Fruit fly (Drosophila melanogaster): ENCODE measurements around the gene CG15387.
A peak's percentile ranks its signal among the peaks of the same experiment; 100 is the strongest.

The CG15387 gene

dm6 chr2L:2198613-2199432 is 27.3 kb downstream of the CG15387 start (continued):
- TF ChIP-seq CG17328 (GFP tag; IDR thresholded peaks at IDR 0.05) (no peak), Xbp1 (GFP tag; optimal IDR thresholded peaks at IDR 0.05) (peak; percentile 87), scrt (GFP tag; optimal IDR thresholded peaks at IDR 0.05) (peak; percentile 75), Med (GFP tag) (peak; percentile 98), Doc2 (GFP tag; IDR thresholded peaks at IDR 0.05) (no peak), mam (GFP tag; optimal IDR thresholded peaks at IDR 0.05) (peak; percentile 85), gro (GFP tag; optimal IDR thresholded peaks at IDR 0.05) (peak; percentile 80), ttk (GFP tag; IDR thresholded peaks at IDR 0.05) (no peak), CG7786 (GFP tag; optimal IDR thresholded peaks at IDR 0.05) (peak; percentile 85), BEAF-32 (GFP tag; optimal IDR thresholded peaks at IDR 0.05) (no peak), Lim3 (GFP tag; IDR thresholded peaks at IDR 0.05) (no peak), exex (tag; optimal IDR thresholded peaks at IDR 0.05) (peak; percentile 36), CG11504 (tag; optimal IDR thresholded peaks at IDR 0.05) (peak; percentile 91), CG13775 (GFP tag; optimal IDR thresholded peaks at IDR 0.05) (peak; percentile 77), Abd-B (GFP tag; optimal IDR thresholded peaks at IDR 0.05) (peak; percentile 80), Jarid2 (GFP tag; optimal IDR thresholded peaks at IDR 0.05) (peak; percentile 31), CG12659 (GFP tag; optimal IDR thresholded peaks at IDR 0.05) (peak; percentile 82), unc-4 (GFP tag; IDR thresholded peaks at IDR 0.05; ENCODE audit: partially characterized antibody) (no peak), jumu (GFP tag; optimal IDR thresholded peaks at IDR 0.05) (peak; percentile 90), Dad (GFP tag; optimal IDR thresholded peaks at IDR 0.05) (peak; percentile 90), CG7928 (GFP tag; optimal IDR thresholded peaks at IDR 0.05) (no peak), dmrt11E (tag; optimal IDR thresholded peaks at IDR 0.05) (peak; percentile 84), wdn (GFP tag; IDR thresholded peaks at IDR 0.05) (no peak), ewg (GFP tag; optimal IDR thresholded peaks at IDR 0.05) (peak; percentile 81), onecut (GFP tag; IDR thresholded peaks at IDR 0.05) (peak; percentile 93), CG1647 (GFP tag; optimal IDR thresholded peaks at IDR 0.05) (peak; percentile 74), dm (GFP tag; optimal IDR thresholded peaks at IDR 0.05) (peak; percentile 74), CG14050 (GFP tag; IDR thresholded peaks at IDR 0.05) (no peak), nom (GFP tag; optimal IDR thresholded peaks at IDR 0.05) (peak; percentile 81), HLH4C (GFP tag; IDR thresholded peaks at IDR 0.05; ENCODE audit: partially characterized antibody) (no peak), al (GFP tag; IDR thresholded peaks at IDR 0.05) (no peak), Rx (GFP tag; IDR thresholded peaks at IDR 0.05) (no peak), bab2 (GFP tag; optimal IDR thresholded peaks at IDR 0.05) (peak; percentile 88), Sry-β (GFP tag; optimal IDR thresholded peaks at IDR 0.05) (peak; percentile 38), CG6765 (GFP tag; optimal IDR thresholded peaks at IDR 0.05) (peak; percentile 53), en (GFP tag; optimal IDR thresholded peaks at IDR 0.05) (peak; percentile 82), CG4328 (GFP tag; optimal IDR thresholded peaks at IDR 0.05) (peak; percentile 54), CG18599 (GFP tag; optimal IDR thresholded peaks at IDR 0.05) (peak; percentile 93), CG4820 (GFP tag; optimal IDR thresholded peaks at IDR 0.05) (peak; percentile 90), Six4 (GFP tag; optimal IDR thresholded peaks at IDR 0.05) (peak; percentile 84), CG7963 (GFP tag; IDR thresholded peaks at IDR 0.05; ENCODE audit: partially characterized antibody) (no peak), CG15696 (tag; optimal IDR thresholded peaks at IDR 0.05) (peak; percentile 25), br (optimal IDR thresholded peaks at IDR 0.05) (no peak), cwo (GFP tag; optimal IDR thresholded peaks at IDR 0.05) (peak; percentile 90), CG8290 (GFP tag; optimal IDR thresholded peaks at IDR 0.05) (peak; percentile 45), CG8290 (tag; optimal IDR thresholded peaks at IDR 0.05) (peak; percentile 4 to 88), CG10462 (GFP tag; optimal IDR thresholded peaks at IDR 0.05) (peak; percentile 78), CG4854 (GFP tag; optimal IDR thresholded peaks at IDR 0.05) (peak; percentile 82), phol (tag; optimal IDR thresholded peaks at IDR 0.05) (peak; percentile 89)

Data from whole organism, embryonic.